Fruit fly (Drosophila melanogaster) whole organism, prepupa: Measurements from ENCODE around the gene CG43845.

Experiments
- CG10631 ChIP-seq: fragments of 200-800 bp; sonication (Bioruptor generic); optimal IDR thresholded peaks from 2 replicates; lab custom pipeline; 2016; ENCODE audit warnings: missing biosample characterization, missing genetic modification characterization
- CG11294 ChIP-seq: fragments of 200-800 bp; sonication (Bioruptor generic); IDR thresholded peaks from 2 replicates; pipeline ENCODE4 v1.3.6; 2022; ENCODE audit warnings: missing biosample characterization, missing genetic modification characterization
- CG11762 ChIP-seq: fragments of 200-800 bp; sonication (Bioruptor generic); optimal IDR thresholded peaks from 3 replicates; lab custom pipeline; 2016; ENCODE audit warnings: missing biosample characterization, missing genetic modification characterization; ENCODE audit not compliant: insufficient read depth
- CG11902 ChIP-seq: fragments of 200-800 bp; sonication (Bioruptor generic); optimal IDR thresholded peaks from 3 replicates; lab custom pipeline; 2016; ENCODE audit warnings: missing biosample characterization, missing genetic modification characterization
- CG15336 ChIP-seq: fragments of 200-800 bp; sonication (Bioruptor generic); IDR thresholded peaks from 2 replicates; pipeline ENCODE4 v1.3.6; 2022; ENCODE audit warnings: missing biosample characterization, missing genetic modification characterization
- CG1621 ChIP-seq: fragments of 200-800 bp; sonication (Bioruptor generic); optimal IDR thresholded peaks from 3 replicates; lab custom pipeline; 2018; ENCODE audit warnings: missing biosample characterization, mild to moderate bottlenecking, missing genetic modification characterization
- CG3032 ChIP-seq: fragments of 200-800 bp; optimal IDR thresholded peaks from 2 replicates; lab custom pipeline; 2019; ENCODE audit warnings: missing biosample characterization, mild to moderate bottlenecking, missing genetic modification characterization, moderate library complexity
- CG31627 ChIP-seq: fragments of 200-800 bp; sonication (Bioruptor generic); optimal IDR thresholded peaks from 3 replicates; lab custom pipeline; 2016; ENCODE audit warnings: missing biosample characterization, missing genetic modification characterization
- CG6163 ChIP-seq: fragments of 200-800 bp; sonication (Bioruptor generic); IDR thresholded peaks from 3 replicates; pipeline ENCODE4 v1.3.6; 2022; ENCODE audit warnings: missing biosample characterization, missing genetic modification characterization
- CG6792 ChIP-seq: fragments of 200-800 bp; sonication (Bioruptor generic); optimal IDR thresholded peaks from 3 replicates; lab custom pipeline; 2016; ENCODE audit warnings: missing biosample characterization, missing genetic modification characterization
- CG6808 ChIP-seq: fragments of 200-800 bp; sonication (Bioruptor generic); optimal IDR thresholded peaks from 3 replicates; lab custom pipeline; 2017; ENCODE audit warnings: missing biosample characterization, missing genetic modification characterization, mild to moderate bottlenecking, moderate library complexity, missing genetic modification reagents
- Eip78C ChIP-seq: fragments of 200-800 bp; sonication (Bioruptor generic); peaks from one replicate; lab custom pipeline; 2016; ENCODE audit warnings: missing biosample characterization, missing genetic modification characterization
- Eip93F ChIP-seq: fragments of 200-800 bp; sonication (Bioruptor generic); optimal IDR thresholded peaks from 2 replicates; lab custom pipeline; 2016; ENCODE audit warnings: missing biosample characterization, mild to moderate bottlenecking, missing genetic modification characterization
- Ets21C ChIP-seq: fragments of 200-800 bp; sonication (Bioruptor generic); optimal IDR thresholded peaks from 3 replicates; lab custom pipeline; 2016; ENCODE audit warnings: missing biosample characterization, missing genetic modification characterization
- Ets96B ChIP-seq: fragments of 200-800 bp; optimal IDR thresholded peaks from 2 replicates; lab custom pipeline; 2019; ENCODE audit warnings: missing biosample characterization, mild to moderate bottlenecking, missing genetic modification characterization, moderate library complexity
- Hr38 ChIP-seq: sonication (Bioruptor generic); optimal IDR thresholded peaks from 2 replicates; lab custom pipeline; 2016; ENCODE audit warnings: missing biosample characterization, missing genetic modification characterization
- Hr39 ChIP-seq: fragments of 200-800 bp; sonication (Bioruptor generic); optimal IDR thresholded peaks from 2 replicates; lab custom pipeline; 2016; ENCODE audit warnings: missing biosample characterization, missing genetic modification characterization
- Hr4 ChIP-seq: fragments of 200-800 bp; sonication (Bioruptor generic); optimal IDR thresholded peaks from 3 replicates; lab custom pipeline; 2016; ENCODE audit warnings: missing biosample characterization, missing genetic modification characterization
- Lpt ChIP-seq: fragments of 200-800 bp; sonication (Bioruptor generic); optimal IDR thresholded peaks from 3 replicates; lab custom pipeline; 2016; ENCODE audit warnings: missing biosample characterization, missing genetic modification characterization
- Met ChIP-seq: fragments of 200-800 bp; sonication (Bioruptor generic); optimal IDR thresholded peaks from 3 replicates; lab custom pipeline; 2016; ENCODE audit warnings: missing biosample characterization, missing genetic modification characterization
- OdsH ChIP-seq: fragments of 200-800 bp; sonication (Bioruptor generic); optimal IDR thresholded peaks from 3 replicates; lab custom pipeline; 2016; ENCODE audit warnings: missing biosample characterization, missing genetic modification characterization
- Sox14 ChIP-seq: fragments of 200-800 bp; sonication (Bioruptor generic); optimal IDR thresholded peaks from 3 replicates; lab custom pipeline; 2016; ENCODE audit warnings: missing biosample characterization, missing genetic modification characterization
- cyc ChIP-seq: fragments of 200-800 bp; sonication (Bioruptor generic); optimal IDR thresholded peaks from 3 replicates; lab custom pipeline; 2016; ENCODE audit warnings: missing biosample characterization, missing genetic modification characterization
- dac ChIP-seq: fragments of 200-800 bp; sonication (Bioruptor generic); optimal IDR thresholded peaks from 2 replicates; lab custom pipeline; 2017; ENCODE audit warnings: missing biosample characterization, mild to moderate bottlenecking, missing genetic modification characterization
- eg ChIP-seq: fragments of 200-800 bp; sonication (Bioruptor generic); IDR thresholded peaks from 3 replicates; pipeline ENCODE4 v1.3.6; 2022; ENCODE audit warnings: missing biosample characterization, missing genetic modification characterization
- esn ChIP-seq: fragments of 200-800 bp; sonication (Bioruptor generic); optimal IDR thresholded peaks from 2 replicates; lab custom pipeline; 2016; ENCODE audit warnings: missing biosample characterization, mild to moderate bottlenecking, missing genetic modification characterization, moderate library complexity
- fd59A ChIP-seq: fragments of 200-800 bp; sonication (Bioruptor generic); optimal IDR thresholded peaks from 2 replicates; lab custom pipeline; 2017; ENCODE audit warnings: missing biosample characterization, mild to moderate bottlenecking, missing genetic modification characterization, missing genetic modification reagents
- lz ChIP-seq: fragments of 200-800 bp; sonication (Bioruptor generic); optimal IDR thresholded peaks from 3 replicates; lab custom pipeline; 2016; ENCODE audit warnings: missing biosample characterization, missing genetic modification characterization
- salr ChIP-seq, 2 experiments: fragments of 200-800 bp; sonication (Bioruptor generic); optimal IDR thresholded peaks; 3 replicates each; lab custom pipeline; 2016 to 2018; ENCODE audit warnings: missing biosample characterization in 2 of 2, missing genetic modification characterization in 2 of 2, mild to moderate bottlenecking in 1 of 2
- svp ChIP-seq: fragments of 200-800 bp; sonication (Bioruptor generic); peaks from one replicate; lab custom pipeline; 2016; ENCODE audit warnings: missing biosample characterization, missing genetic modification characterization
- topi ChIP-seq: fragments of 200-800 bp; sonication (Bioruptor generic); optimal IDR thresholded peaks from 3 replicates; lab custom pipeline; 2016; ENCODE audit warnings: missing biosample characterization, missing genetic modification characterization

Gene CG43845

DNA sequence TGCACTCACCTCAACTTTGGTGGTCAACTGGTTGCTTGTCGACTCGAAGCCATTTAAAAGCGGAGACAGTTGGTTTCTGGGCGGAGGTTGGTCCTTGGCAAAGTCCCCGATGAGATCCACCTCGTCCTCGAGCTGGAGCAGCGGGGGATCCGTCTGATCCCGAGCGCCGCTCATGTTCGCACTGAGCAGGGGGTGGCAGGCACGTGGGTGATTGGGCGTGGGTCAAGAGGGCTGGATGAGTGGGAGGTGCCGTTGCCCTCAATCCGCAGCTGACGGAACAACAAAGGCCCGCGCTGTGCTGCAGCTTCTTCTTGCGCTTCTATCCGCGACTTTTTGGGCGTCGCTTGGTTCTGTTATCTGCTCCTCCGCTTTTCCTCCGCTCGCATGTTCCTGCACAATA is 40.0 kb upstream of the CG43845 start:
- no peak for TF ChIP-seq CG11762 (GFP tag; lab: Kevin White, UChicago)
- peak; percentile 97 for TF ChIP-seq svp (GFP tag; lab: Kevin White, UChicago)

dm6 chr3R:5554852-5555251 is 31.9 kb upstream of the CG43845 start, which contains the start of gene Snm1:
Gene Snm1, plus strand, starts transcription at chr3R:5555084.
- TF ChIP-seq CG11902 (GFP tag; lab: Kevin White, UChicago) (no peak), CG1621 (tag; lab: Kevin White, UChicago) (no peak)

DNA sequence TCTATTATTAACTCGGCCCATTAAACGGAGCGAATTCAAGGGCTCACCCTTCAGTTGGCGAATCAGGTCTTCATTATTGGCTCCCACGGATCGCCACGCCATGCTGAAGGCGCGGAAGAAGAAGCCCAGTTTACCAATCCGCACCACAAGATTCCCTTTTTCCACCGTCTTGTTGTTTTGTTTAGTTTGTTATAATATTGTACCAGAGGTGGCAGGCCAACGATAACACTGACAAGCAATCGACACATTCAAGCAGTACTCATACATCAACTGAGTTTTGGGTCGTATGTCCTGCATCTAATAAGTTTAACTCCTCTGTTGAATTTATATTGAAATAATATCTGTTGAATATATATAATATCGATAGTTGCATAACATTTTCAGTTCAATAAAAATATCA is 31.2 kb upstream of the CG43845 start, which contains the start of gene Pcmt:
Gene Pcmt (minus strand): TSS at position 235 of the 400 bp plus-strand sequence.
- TF ChIP-seq CG10631 (GFP tag; lab: Kevin White, UChicago) (no peak), topi (no peak), eg (GFP tag; lab: Robert Waterston, UW) (no peak), Hr39 (GFP tag; lab: Kevin White, UChicago) (no peak), esn (GFP tag; lab: Kevin White, UChicago) (peak; percentile 2), Hr38 (GFP tag; lab: Kevin White, UChicago) (no peak), Ets96B (no peak), Sox14 (GFP tag; lab: Kevin White, UChicago) (no peak)
- TF ChIP-seq, all 60 proteins: peak for 1

- TF ChIP-seq Eip93F, result no peak
- no peak for TF ChIP-seq OdsH (GFP tag; lab: Kevin White, UChicago)
- no peak for TF ChIP-seq CG6808 (GFP tag; lab: Kevin White, UChicago)
- no peak for TF ChIP-seq salr (GFP tag; optimal IDR thresholded peaks at IDR 0.05; lab: Kevin White, UChicago)
These were observed 28.7 kb upstream of the CG43845 start for dm6 chr3R:5551593-5551992.

dm6 chr3R:5551068-5551467 is 28.1 kb upstream of the CG43845 start, which contains the start of gene mia:
Gene mia, minus strand, starts transcription at chr3R:5551168.
- no peak for TF ChIP-seq CG6163 (GFP tag; lab: Robert Waterston, UW)
- TF ChIP-seq Eip93F, result no peak
- TF ChIP-seq dac (GFP tag; lab: Kevin White, UChicago), result no peak
- TF ChIP-seq svp (GFP tag; lab: Kevin White, UChicago), result no peak
- no peak for TF ChIP-seq Hr4 (GFP tag; lab: Kevin White, UChicago)
- no peak for TF ChIP-seq Met (GFP tag; lab: Kevin White, UChicago)
- TF ChIP-seq, all 60 proteins: peak for 0

dm6 chr3R:5550452-5550851 is 27.5 kb upstream of the CG43845 start:
- TF ChIP-seq OdsH (GFP tag; lab: Kevin White, UChicago) (no peak), Lpt (GFP tag; lab: Kevin White, UChicago) (no peak), Eip78C (GFP tag; lab: Kevin White, UChicago) (no peak)

dm6 chr3R:5547464-5547943 is 24.6 kb upstream of the CG43845 start, which contains the start of gene CG2519:
Gene CG2519, minus strand, starts transcription at chr3R:5547775.
- TF ChIP-seq cyc (GFP tag; lab: Kevin White, UChicago), result peak; percentile 58
- no peak for TF ChIP-seq fd59A (GFP tag; lab: Kevin White, UChicago)
- TF ChIP-seq CG3032, result peak; percentile 48
- no peak; the same call in 2 of the 3 replicates for TF ChIP-seq eg (GFP tag; lab: Robert Waterston, UW)
- TF ChIP-seq CG6792, result peak; percentile 18
- 0 out of 2 replicates have a peak, but pooled peaks have one; percentile 7 for TF ChIP-seq CG11294 (GFP tag; lab: Robert Waterston, UW)
- TF ChIP-seq Ets21C (GFP tag; lab: Kevin White, UChicago), result peak; percentile 32
- no peak for TF ChIP-seq dac (GFP tag; lab: Kevin White, UChicago)
- peak; percentile 25; the same call in 1 of the 2 replicates for TF ChIP-seq CG15336 (GFP tag; lab: Robert Waterston, UW)
- TF ChIP-seq CG31627, result peak; percentile 43
- TF ChIP-seq lz (GFP tag; lab: Kevin White, UChicago), result peak; percentile 43
- peak; percentile 54 for TF ChIP-seq esn (GFP tag; lab: Kevin White, UChicago)
- peak; percentile 47 for TF ChIP-seq Sox14 (GFP tag; lab: Kevin White, UChicago)
